Worm (Caenorhabditis elegans) whole organism, midembryonic: Measurements from ENCODE around the gene dgk-1.

ENCODE experiments used
- T22C8.4 ChIP-seq: fragments of 200-800 bp; sonication (Bioruptor generic); IDR thresholded peaks from 2 replicates; pipeline ENCODE4 v1.3.6; 2022; ENCODE audit warnings: missing genetic modification characterization, missing compliant biosample characterization
- cog-1 ChIP-seq: sonication (generic microtip); optimal IDR thresholded peaks from 2 replicates; lab custom pipeline; 2016; ENCODE audit warnings: missing genetic modification characterization, missing compliant biosample characterization
- flt-1 ChIP-seq: fragments of 200-800 bp; sonication (Bioruptor generic); IDR thresholded peaks from 2 replicates; pipeline ENCODE4 v1.3.6; 2022; ENCODE audit warnings: missing genetic modification characterization, missing compliant biosample characterization
- klf-2 ChIP-seq: fragments of 200-800 bp; sonication (Bioruptor generic); conservative IDR thresholded peaks from 2 replicates; pipeline ENCODE4 v1.3.6; 2022; ENCODE audit warnings: missing genetic modification reagents, missing genetic modification characterization, missing compliant biosample characterization
- med-1 ChIP-seq: sonication (generic microtip); optimal IDR thresholded peaks from 2 replicates; lab custom pipeline; 2017; ENCODE audit warnings: missing genetic modification characterization, mild to moderate bottlenecking, missing compliant biosample characterization, antibody characterized with exemption, missing genetic modification reagents; ENCODE audit not compliant: insufficient read depth
- ref-1 ChIP-seq: fragments of 200-800 bp; sonication (Bioruptor generic); conservative IDR thresholded peaks from 2 replicates; pipeline ENCODE4 v1.3.6; 2022; ENCODE audit warnings: missing genetic modification reagents, missing genetic modification characterization, missing compliant biosample characterization
- tab-1 ChIP-seq: fragments of 200-800 bp; sonication (Bioruptor generic); IDR thresholded peaks from 2 replicates; pipeline ENCODE4 v1.3.6; 2022; ENCODE audit warnings: missing genetic modification characterization, missing compliant biosample characterization
- ztf-23 ChIP-seq: fragments of 200-800 bp; sonication (Bioruptor generic); IDR thresholded peaks from 2 replicates; pipeline ENCODE4 v1.3.6; 2022; ENCODE audit warnings: missing genetic modification reagents, missing genetic modification characterization, missing compliant biosample characterization
- ztf-29 ChIP-seq: fragments of 200-800 bp; sonication (Bioruptor generic); IDR thresholded peaks from 2 replicates; pipeline ENCODE4 v1.3.6; 2022; ENCODE audit warnings: missing genetic modification reagents, missing genetic modification characterization, missing compliant biosample characterization

The dgk-1 gene

ce11 chrX:980252-981009 is 10.8 kb downstream of the dgk-1 start, which contains the start of gene C44C1.1:
C44C1.1 (plus strand) TSS chrX:980776.
- no peak for TF ChIP-seq ztf-29 (GFP tag; lab: Robert Waterston, UW)
- no peak for TF ChIP-seq ztf-23 (GFP tag; lab: Robert Waterston, UW)
- TF ChIP-seq cog-1 (tag; lab: Kevin White, UChicago) = no peak
- TF ChIP-seq flt-1 (GFP tag; lab: Robert Waterston, UW) = no peak
- TF ChIP-seq T22C8.4 = no peak
- TF ChIP-seq klf-2 = no peak
- no peak for TF ChIP-seq tab-1 (GFP tag; lab: Robert Waterston, UW)
- no peak for TF ChIP-seq med-1
- no peak for TF ChIP-seq ref-1 (GFP tag; lab: Robert Waterston, UW)

ce11 chrX:977958-978686 is 13.1 kb downstream of the dgk-1 start, which contains the start of gene abhd-3.2:
abhd-3.2 (minus strand) TSS chrX:978008.
- TF ChIP-seq klf-2 (no peak), med-1 (no peak)

- TF ChIP-seq flt-1 (GFP tag; lab: Robert Waterston, UW) (no peak), T22C8.4 (no peak), ref-1 (GFP tag; lab: Robert Waterston, UW) (no peak), med-1 (no peak), ztf-29 (GFP tag; lab: Robert Waterston, UW) (no peak), klf-2 (no peak), ztf-23 (GFP tag; lab: Robert Waterston, UW) (no peak), tab-1 (GFP tag; lab: Robert Waterston, UW) (no peak), cog-1 (tag; lab: Kevin White, UChicago) (no peak)
Measured at ce11 chrX:975236-975535, 16.1 kb downstream of the dgk-1 start.

ce11 chrX:974499-975235 is 16.6 kb downstream of the dgk-1 start, which contains the start of gene vps-45:
vps-45 (minus strand) TSS chrX:974848.
- no peak for TF ChIP-seq flt-1 (GFP tag; lab: Robert Waterston, UW)
- peak; percentile 78; the same call in 1 of the 2 replicates for TF ChIP-seq T22C8.4
- TF ChIP-seq ztf-29 (GFP tag; lab: Robert Waterston, UW) = no peak
- TF ChIP-seq klf-2 = no peak

ce11 chrX:970072-970471 is 21.2 kb downstream of the dgk-1 start, which contains the start of gene C44C1.6:
C44C1.6 (minus strand) TSS chrX:970270.
- TF ChIP-seq flt-1 (GFP tag; lab: Robert Waterston, UW) (no peak), klf-2 (no peak), ref-1 (GFP tag; lab: Robert Waterston, UW) (no peak), cog-1 (tag; lab: Kevin White, UChicago) (no peak), tab-1 (GFP tag; lab: Robert Waterston, UW) (no peak), med-1 (no peak), ztf-29 (GFP tag; lab: Robert Waterston, UW) (no peak), T22C8.4 (no peak), ztf-23 (GFP tag; lab: Robert Waterston, UW) (no peak)

ce11 chrX:963171-963570 is 28.1 kb downstream of the dgk-1 start, which contains the start of gene ncs-1:
ncs-1 (minus strand) TSS chrX:963271.
- TF ChIP-seq T22C8.4 (no peak), ztf-29 (GFP tag; lab: Robert Waterston, UW) (no peak), flt-1 (GFP tag; lab: Robert Waterston, UW) (no peak), klf-2 (no peak), cog-1 (tag; lab: Kevin White, UChicago) (no peak)

- TF ChIP-seq T22C8.4 = no peak
- TF ChIP-seq ztf-23 (GFP tag; lab: Robert Waterston, UW) = no peak
- TF ChIP-seq cog-1 (tag; lab: Kevin White, UChicago) = no peak
- no peak for TF ChIP-seq ref-1 (GFP tag; lab: Robert Waterston, UW)
- no peak for TF ChIP-seq flt-1 (GFP tag; lab: Robert Waterston, UW)
- no peak for TF ChIP-seq tab-1 (GFP tag; lab: Robert Waterston, UW)
- TF ChIP-seq med-1 = no peak
Measured at ce11 chrX:960139-960538, 31.1 kb downstream of the dgk-1 start.

- TF ChIP-seq tab-1 (GFP tag; lab: Robert Waterston, UW) = no peak
- TF ChIP-seq ztf-23 (GFP tag; lab: Robert Waterston, UW) = no peak
- no peak for TF ChIP-seq klf-2
- TF ChIP-seq ref-1 (GFP tag; lab: Robert Waterston, UW) = no peak
- no peak for TF ChIP-seq T22C8.4
- no peak for TF ChIP-seq flt-1 (GFP tag; lab: Robert Waterston, UW)
- TF ChIP-seq ztf-29 (GFP tag; lab: Robert Waterston, UW) = no peak
- no peak for TF ChIP-seq med-1
- TF ChIP-seq cog-1 (tag; lab: Kevin White, UChicago) = no peak
Measured at ce11 chrX:957581-957980, 33.7 kb downstream of the dgk-1 start, which contains the start of gene chil-10. chil-10 (plus strand) TSS chrX:957881.

ce11 chrX:954499-955061 is 36.7 kb downstream of the dgk-1 start, which contains the start of gene apm-3:
apm-3 (plus strand) TSS chrX:954975.
- TF ChIP-seq T22C8.4 = 0 out of 2 replicates have a peak, but pooled peaks have one; percentile 17
- peak; percentile 36 for TF ChIP-seq cog-1 (tag; lab: Kevin White, UChicago)
- no peak for TF ChIP-seq flt-1 (GFP tag; lab: Robert Waterston, UW)
- no peak for TF ChIP-seq med-1
- no peak for TF ChIP-seq ztf-23 (GFP tag; lab: Robert Waterston, UW)
- TF ChIP-seq tab-1 (GFP tag; lab: Robert Waterston, UW) = 0 out of 2 replicates have a peak, but pooled peaks have one; percentile 53
